Worm (Caenorhabditis elegans) whole organism, L4 larva: ENCODE measurements around the gene prx-10.

ENCODE experiments used
- Y48G9A.11 ChIP-seq: fragments of 200-800 bp; sonication (Bioruptor generic); IDR thresholded peaks from 2 replicates; pipeline ENCODE4 v1.3.6; 2022; ENCODE audit warnings: missing genetic modification reagents, missing genetic modification characterization, missing compliant biosample characterization
- hlh-30 ChIP-seq: sonication (generic microtip); optimal IDR thresholded peaks from 2 replicates; lab custom pipeline; 2017; ENCODE audit warnings: antibody characterized with exemption, mild to moderate bottlenecking, missing genetic modification characterization, missing compliant biosample characterization; ENCODE audit not compliant: insufficient read depth
- unc-39 ChIP-seq: sonication (generic microtip); optimal IDR thresholded peaks from 2 replicates; lab custom pipeline; 2017; ENCODE audit warnings: missing biosample characterization, missing genetic modification characterization
- unc-62 ChIP-seq, 3 experiments: fragments of 150-350 bp in 1 of 3; sonication (generic microtip); optimal IDR thresholded peaks in 2 of 3; peaks in 1 of 3; 1 replicate in 1 of 3; 2 replicates in 2 of 3; lab custom pipeline; 2014 to 2017; ENCODE audit warnings: missing biosample characterization in 3 of 3, missing genetic modification characterization in 3 of 3, missing genetic modification reagents in 3 of 3, missing genotype in 1 of 3

DNA sequence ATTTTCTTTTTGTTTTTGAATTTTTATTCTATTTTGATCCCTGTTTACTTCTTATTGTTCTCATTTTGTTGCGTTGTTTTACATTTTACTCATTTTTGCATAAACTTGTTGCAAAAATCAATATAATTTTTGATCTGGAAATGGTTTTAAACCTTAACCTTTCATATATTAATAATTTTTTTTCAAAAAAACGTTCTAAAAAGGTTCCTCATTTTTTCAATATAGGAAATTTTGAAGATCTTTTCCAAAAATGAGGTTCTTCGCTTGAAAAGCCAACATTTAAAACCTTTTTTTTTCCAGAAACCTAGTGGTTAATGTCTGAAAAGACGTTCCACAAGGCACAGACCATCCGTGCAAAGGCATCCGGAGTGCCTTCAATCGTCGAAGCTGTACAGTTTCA lies 24.2 kb downstream of the prx-10 start, which contains the start of gene gop-3:
- TF ChIP-seq hlh-30 (no peak), unc-39 (no peak), unc-62 (GFP tag; optimal IDR thresholded peaks at IDR 0.05 in 1 of 2; lab: Kevin White, UChicago) (no peak), unc-62 (tag; optimal IDR thresholded peaks at IDR 0.05; lab: Kevin White, UChicago) (no peak), Y48G9A.11 (GFP tag; lab: Robert Waterston, UW) (no peak)
